Worm (Caenorhabditis elegans) whole organism, L2 larva: ENCODE measurements around the gene rpl-29.

Experiments
- C34F6.9 ChIP-seq: fragments of 150-350 bp; optimal IDR thresholded peaks from 2 replicates; lab custom pipeline; 2014; ENCODE audit warnings: missing biosample characterization, missing genetic modification characterization
- F13H6.1 ChIP-seq: sonication (generic microtip); optimal IDR thresholded peaks from 2 replicates; lab custom pipeline; 2016; ENCODE audit warnings: missing genetic modification characterization, missing compliant biosample characterization
- R02D3.7 ChIP-seq: fragments of 150-350 bp; optimal IDR thresholded peaks from 2 replicates; lab custom pipeline; 2014; ENCODE audit warnings: missing biosample characterization, missing genetic modification characterization
- Y55F3AM.14 ChIP-seq: fragments of 200-800 bp; sonication (Bioruptor generic); optimal IDR thresholded peaks from 2 replicates; lab custom pipeline; 2018; ENCODE audit warnings: mild to moderate bottlenecking, missing genetic modification characterization, missing compliant biosample characterization
- ZK546.5 ChIP-seq: sonication (generic microtip); optimal IDR thresholded peaks from 2 replicates; lab custom pipeline; 2017; ENCODE audit warnings: missing biosample characterization, missing genetic modification characterization
- alr-1 ChIP-seq: fragments of 150-350 bp; optimal IDR thresholded peaks from 2 replicates; lab custom pipeline; 2014; ENCODE audit warnings: missing biosample characterization, missing genetic modification characterization
- aly-2 ChIP-seq: fragments of 150-350 bp; optimal IDR thresholded peaks from 2 replicates; lab custom pipeline; 2014; ENCODE audit warnings: missing biosample characterization, missing genetic modification characterization
- ama-1 ChIP-seq: fragments of 150-350 bp; optimal IDR thresholded peaks from 2 replicates; lab custom pipeline; 2018; ENCODE audit warnings: inconsistent platforms
- blmp-1 ChIP-seq: sonication (generic microtip); optimal IDR thresholded peaks from 2 replicates; lab custom pipeline; 2017; ENCODE audit warnings: missing genetic modification characterization, mild to moderate bottlenecking, missing compliant biosample characterization, antibody characterized with exemption, moderate library complexity; ENCODE audit not compliant: insufficient read depth
- ceh-16 ChIP-seq: fragments of 150-350 bp; optimal IDR thresholded peaks from 2 replicates; lab custom pipeline; 2014; ENCODE audit warnings: missing biosample characterization, missing genetic modification characterization
- crh-2 ChIP-seq: sonication (generic microtip); optimal IDR thresholded peaks from 2 replicates; lab custom pipeline; 2017; ENCODE audit warnings: missing biosample characterization, missing genetic modification characterization
- dmd-4 ChIP-seq: sonication (generic microtip); optimal IDR thresholded peaks from 2 replicates; lab custom pipeline; 2017; ENCODE audit warnings: missing biosample characterization, missing genetic modification characterization
- egl-27 ChIP-seq: sonication (generic microtip); optimal IDR thresholded peaks from 3 replicates; lab custom pipeline; 2017; ENCODE audit warnings: missing biosample characterization, missing genetic modification reagents, missing genetic modification characterization
- elt-1 ChIP-seq: fragments of 150-350 bp; optimal IDR thresholded peaks from 2 replicates; lab custom pipeline; 2014; ENCODE audit warnings: missing biosample characterization, missing genetic modification characterization
- fos-1 ChIP-seq: fragments of 150-350 bp; optimal IDR thresholded peaks from 2 replicates; lab custom pipeline; 2014; ENCODE audit warnings: missing biosample characterization, missing genetic modification characterization
- gmeb-1 ChIP-seq: fragments of 150-350 bp; optimal IDR thresholded peaks from 2 replicates; lab custom pipeline; 2014; ENCODE audit warnings: missing biosample characterization, missing genetic modification characterization
- lin-11 ChIP-seq: fragments of 150-350 bp; sonication (generic microtip); optimal IDR thresholded peaks from 2 replicates; lab custom pipeline; 2014; ENCODE audit warnings: missing biosample characterization, missing genetic modification characterization, inconsistent platforms, mixed read lengths
- lin-13 ChIP-seq: fragments of 150-350 bp; optimal IDR thresholded peaks from 2 replicates; lab custom pipeline; 2014; ENCODE audit warnings: missing biosample characterization, missing genetic modification reagents, missing genetic modification characterization
- lin-39 ChIP-seq: fragments of 150-350 bp; optimal IDR thresholded peaks from 2 replicates; lab custom pipeline; 2014; ENCODE audit warnings: missing biosample characterization, missing genetic modification reagents, missing genetic modification characterization
- lsy-2 ChIP-seq, 2 experiments: fragments of 150-350 bp in 1 of 2; sonication (generic microtip) in 1 of 2; optimal IDR thresholded peaks; 2 replicates each; lab custom pipeline; 2014 to 2017; ENCODE audit warnings: missing biosample characterization in 2 of 2, missing genetic modification characterization in 2 of 2
- mab-5 ChIP-seq: fragments of 150-350 bp; optimal IDR thresholded peaks from 2 replicates; lab custom pipeline; 2014; ENCODE audit warnings: missing biosample characterization, missing genetic modification characterization
- mbf-1 ChIP-seq: sonication (generic microtip); optimal IDR thresholded peaks from 2 replicates; lab custom pipeline; 2017; ENCODE audit warnings: missing biosample characterization, missing genetic modification characterization
- mdl-1 ChIP-seq, 2 experiments: fragments of 150-350 bp in 1 of 2; sonication (generic microtip) in 1 of 2; optimal IDR thresholded peaks; 2 replicates each; lab custom pipeline; 2017; ENCODE audit warnings: missing biosample characterization in 2 of 2, missing genetic modification characterization in 2 of 2
- nhr-129 ChIP-seq: fragments of 150-350 bp; optimal IDR thresholded peaks from 2 replicates; lab custom pipeline; 2014; ENCODE audit warnings: missing biosample characterization, missing genetic modification characterization
- nhr-21 ChIP-seq: fragments of 150-350 bp; optimal IDR thresholded peaks from 2 replicates; lab custom pipeline; 2014; ENCODE audit warnings: missing biosample characterization, missing genetic modification characterization
- nhr-23 ChIP-seq: fragments of 150-350 bp; optimal IDR thresholded peaks from 2 replicates; lab custom pipeline; 2014; ENCODE audit warnings: missing biosample characterization, missing genetic modification reagents, missing genetic modification characterization
- nhr-237 ChIP-seq: fragments of 150-350 bp; optimal IDR thresholded peaks from 2 replicates; lab custom pipeline; 2014; ENCODE audit warnings: missing biosample characterization, missing genetic modification characterization
- nhr-25 ChIP-seq: fragments of 150-350 bp; sonication (generic microtip); optimal IDR thresholded peaks from 3 replicates; lab custom pipeline; 2014; ENCODE audit warnings: missing biosample characterization, missing genetic modification characterization
- nhr-6 ChIP-seq: fragments of 150-350 bp; optimal IDR thresholded peaks from 2 replicates; lab custom pipeline; 2014; ENCODE audit warnings: missing biosample characterization, missing genetic modification characterization
- nhr-77 ChIP-seq: fragments of 150-350 bp; optimal IDR thresholded peaks from 2 replicates; lab custom pipeline; 2014; ENCODE audit warnings: missing biosample characterization, missing genetic modification characterization
- sem-4 ChIP-seq: fragments of 150-350 bp; optimal IDR thresholded peaks from 2 replicates; lab custom pipeline; 2014; ENCODE audit warnings: missing biosample characterization, missing genetic modification reagents, missing genetic modification characterization
- skn-1 ChIP-seq: sonication (generic microtip); optimal IDR thresholded peaks from 2 replicates; lab custom pipeline; 2017; ENCODE audit warnings: missing biosample characterization, missing genetic modification characterization
- sma-3 ChIP-seq: sonication (generic microtip); optimal IDR thresholded peaks from 2 replicates; lab custom pipeline; 2016; ENCODE audit warnings: missing genetic modification reagents, missing genetic modification characterization, missing compliant biosample characterization
- sma-9 ChIP-seq, 2 experiments: fragments of 150-350 bp in 1 of 2; sonication (generic microtip) in 1 of 2; optimal IDR thresholded peaks; 2 replicates each; lab custom pipeline; 2014 to 2016; ENCODE audit warnings: missing genetic modification characterization in 2 of 2, mild to moderate bottlenecking in 1 of 2, missing biosample characterization in 1 of 2, missing compliant biosample characterization in 1 of 2, missing genetic modification reagents in 1 of 2, moderate library complexity in 1 of 2
- snpc-4 ChIP-seq: fragments of 150-350 bp; optimal IDR thresholded peaks from 2 replicates; lab custom pipeline; 2014; ENCODE audit warnings: missing biosample characterization, missing genetic modification characterization
- unc-39 ChIP-seq: fragments of 150-350 bp; optimal IDR thresholded peaks from 2 replicates; lab custom pipeline; 2014; ENCODE audit warnings: missing biosample characterization, missing genetic modification characterization
- unc-55 ChIP-seq: fragments of 150-350 bp; sonication (generic microtip); optimal IDR thresholded peaks from 3 replicates; lab custom pipeline; 2014; ENCODE audit warnings: missing biosample characterization, missing genetic modification reagents, missing genetic modification characterization
- zag-1 ChIP-seq: fragments of 150-350 bp; optimal IDR thresholded peaks from 2 replicates; lab custom pipeline; 2014; ENCODE audit warnings: missing biosample characterization, missing genetic modification characterization
- ztf-1 ChIP-seq: fragments of 200-800 bp; sonication (Bioruptor generic); conservative IDR thresholded peaks from 2 replicates; pipeline ENCODE4 v1.3.6; 2022; ENCODE audit warnings: missing genetic modification characterization, missing compliant biosample characterization
- ztf-11 ChIP-seq: sonication (generic microtip); optimal IDR thresholded peaks from 2 replicates; lab custom pipeline; 2017; ENCODE audit warnings: missing biosample characterization, missing genetic modification characterization
- ztf-4 ChIP-seq: fragments of 150-350 bp; optimal IDR thresholded peaks from 2 replicates; lab custom pipeline; 2014; ENCODE audit warnings: missing biosample characterization, missing genetic modification characterization

Gene rpl-29

DNA sequence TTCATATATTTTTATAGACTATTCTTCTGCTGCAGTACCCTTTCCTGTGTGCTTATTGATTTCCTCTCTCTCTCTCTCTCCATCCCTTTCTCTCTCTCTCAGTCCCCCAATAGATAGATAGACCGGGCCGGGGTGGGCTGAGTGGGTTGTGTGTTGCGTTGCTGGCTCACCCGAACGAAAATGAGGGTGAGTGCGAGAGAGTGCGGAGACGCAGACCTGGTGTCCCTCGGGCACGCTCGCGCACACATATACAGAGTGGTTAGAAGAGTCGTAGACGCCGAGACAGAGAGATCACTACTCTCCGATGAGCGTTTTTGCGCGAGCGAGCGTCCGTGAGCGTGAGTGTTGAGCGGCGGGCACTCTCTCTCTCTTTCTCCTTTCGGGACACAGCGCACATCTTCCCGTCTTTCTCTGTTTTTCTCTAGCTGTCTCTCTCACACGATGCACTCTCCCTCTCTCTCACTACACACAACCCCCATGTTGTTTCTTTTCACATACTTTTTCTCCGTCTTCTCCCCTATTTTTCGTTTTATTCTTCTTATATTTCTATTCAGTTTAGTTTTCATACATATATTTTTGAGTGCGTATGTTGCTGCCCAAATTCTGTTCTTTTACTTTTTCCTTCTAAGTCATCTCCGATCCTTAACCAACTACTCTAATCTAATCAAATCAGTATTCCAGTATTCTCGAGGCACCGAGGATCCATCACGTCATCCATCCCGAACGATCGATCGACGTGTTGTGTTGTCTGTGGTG lies 5.6 kb downstream of the rpl-29 start, which contains the start of gene lin-66:
Gene lin-66 (plus strand): TSS at position 672 of the 756 bp plus-strand sequence.
- TF ChIP-seq ztf-1 (GFP tag; lab: Robert Waterston, UW) = no peak
- TF ChIP-seq lsy-2 (tag; optimal IDR thresholded peaks at IDR 0.05; lab: Kevin White, UChicago) = peak; percentile 37 to 78
- TF ChIP-seq ama-1 (lab: Kevin White, UChicago) = peak; percentile 61
- no peak for TF ChIP-seq ztf-11 (tag; lab: Kevin White, UChicago)
- TF ChIP-seq egl-27 = peak; percentile 64
- TF ChIP-seq unc-55 (GFP tag; lab: Kevin White, UChicago) = peak; percentile 84
- peak; percentile 50 for TF ChIP-seq ceh-16
- TF ChIP-seq sem-4 (tag; lab: Kevin White, UChicago) = peak; percentile 16
- peak; percentile 88 to 89 for TF ChIP-seq mdl-1 (tag; optimal IDR thresholded peaks at IDR 0.05; lab: Kevin White, UChicago)
- TF ChIP-seq blmp-1 (tag; lab: Kevin White, UChicago) = peak; percentile 59
- TF ChIP-seq nhr-25 (tag; lab: Kevin White, UChicago) = peak; percentile 87
- no peak for TF ChIP-seq nhr-77 (tag; lab: Kevin White, UChicago)
- TF ChIP-seq mbf-1 (tag; lab: Kevin White, UChicago) = no peak
- TF ChIP-seq nhr-21 (tag; lab: Kevin White, UChicago) = peak; percentile 67
- TF ChIP-seq lin-39 (tag; lab: Kevin White, UChicago) = no peak
- no peak for TF ChIP-seq elt-1 (tag; lab: Kevin White, UChicago)
- TF ChIP-seq ztf-4 (tag; lab: Kevin White, UChicago) = peak; percentile 68
- TF ChIP-seq nhr-6 (tag; lab: Kevin White, UChicago) = peak; percentile 72
- no peak for TF ChIP-seq aly-2 (tag; lab: Kevin White, UChicago)
- peak; percentile 83 for TF ChIP-seq C34F6.9 (tag; lab: Kevin White, UChicago)
- peak; percentile 25 for TF ChIP-seq nhr-237 (tag; lab: Kevin White, UChicago)
- no peak for TF ChIP-seq skn-1
- peak; percentile 80 for TF ChIP-seq fos-1 (tag; lab: Kevin White, UChicago)
- no peak for TF ChIP-seq ZK546.5 (tag; lab: Kevin White, UChicago)
- no peak for TF ChIP-seq dmd-4 (tag; lab: Kevin White, UChicago)
- peak; percentile 77 for TF ChIP-seq lin-13
- peak; percentile 91 for TF ChIP-seq lin-11 (tag; lab: Kevin White, UChicago)
- peak; percentile 85 for TF ChIP-seq sma-3
- TF ChIP-seq mab-5 (tag; lab: Kevin White, UChicago) = peak; percentile 60
- TF ChIP-seq Y55F3AM.14 = peak; percentile 92
- peak; percentile 59 for TF ChIP-seq snpc-4 (tag; lab: Kevin White, UChicago)
- TF ChIP-seq nhr-129 (tag; lab: Kevin White, UChicago) = peak; percentile 99
- TF ChIP-seq alr-1 = no peak
- TF ChIP-seq R02D3.7 = no peak
- peak; percentile 86 for TF ChIP-seq crh-2 (tag; lab: Kevin White, UChicago)
- peak; percentile 75 for TF ChIP-seq sma-9 (GFP tag; optimal IDR thresholded peaks at IDR 0.05; lab: Kevin White, UChicago)
- TF ChIP-seq sma-9 (tag; optimal IDR thresholded peaks at IDR 0.05; lab: Kevin White, UChicago) = no peak
- peak; percentile 64 for TF ChIP-seq gmeb-1 (tag; lab: Kevin White, UChicago)
- TF ChIP-seq zag-1 = peak; percentile 87
- TF ChIP-seq unc-39 (tag; lab: Kevin White, UChicago) = peak; percentile 59
- peak; percentile 98 for TF ChIP-seq F13H6.1 (tag; lab: Kevin White, UChicago)

DNA sequence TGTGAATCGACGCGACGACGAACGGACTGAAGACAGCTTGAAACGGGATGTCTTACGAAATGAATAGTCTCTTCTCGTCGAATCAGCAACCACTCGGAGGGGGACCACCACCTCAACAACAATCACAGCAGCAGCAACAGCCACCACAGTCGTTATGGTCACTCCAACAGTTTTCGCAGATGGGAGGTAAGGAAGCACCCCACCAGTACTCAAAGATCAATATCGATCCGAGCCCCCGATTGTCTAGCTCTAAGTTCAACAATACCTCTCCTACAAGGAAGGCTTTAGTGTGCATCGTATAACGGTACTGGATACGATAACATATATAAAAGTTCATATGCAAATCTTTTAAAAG lies 6.1 kb downstream of the rpl-29 start:
- no peak for TF ChIP-seq crh-2 (tag; lab: Kevin White, UChicago)
- TF ChIP-seq mdl-1 (tag; optimal IDR thresholded peaks at IDR 0.05; lab: Kevin White, UChicago) = no peak
- TF ChIP-seq ztf-1 (GFP tag; lab: Robert Waterston, UW) = 0 out of 2 replicates have a peak, but pooled peaks have one; percentile 36
- TF ChIP-seq F13H6.1 (tag; lab: Kevin White, UChicago) = no peak
- TF ChIP-seq ceh-16 = no peak
- TF ChIP-seq skn-1 = no peak
- no peak for TF ChIP-seq nhr-23
